Worm (Caenorhabditis elegans) whole organism, young adult: ENCODE data around the gene T11F9.22.
"Not testable (repeated sequence)": the region's sequence is repeated elsewhere in the genome, so short reads cannot be mapped to it uniquely, and the experiment has no call there.

Source experiments
- attf-3 ChIP-seq: fragments of 200-800 bp; sonication (Bioruptor generic); conservative IDR thresholded peaks from 2 replicates; pipeline ENCODE4 v1.3.6; 2022; ENCODE audit warnings: missing genetic modification reagents, missing genetic modification characterization, missing compliant biosample characterization
- cebp-1 ChIP-seq, 2 experiments: fragments of 200-800 bp in 1 of 2; sonication (Bioruptor generic) in 1 of 2; sonication (generic microtip) in 1 of 2; IDR thresholded peaks in 1 of 2; optimal IDR thresholded peaks in 1 of 2; 2 replicates each; pipeline versions ENCODE4 v1.3.6 to Lab custom; 2017 to 2022; ENCODE audit warnings: missing compliant biosample characterization in 2 of 2, missing genetic modification characterization in 2 of 2, mild to moderate bottlenecking in 1 of 2, missing genetic modification reagents in 1 of 2, moderate library complexity in 1 of 2
- chd-7 ChIP-seq: sonication (generic microtip); optimal IDR thresholded peaks from 2 replicates; lab custom pipeline; 2016; ENCODE audit warnings: mild to moderate bottlenecking, missing genetic modification characterization, moderate library complexity, missing compliant biosample characterization
- dpl-1 ChIP-seq: fragments of 150-350 bp; optimal IDR thresholded peaks from 2 replicates; lab custom pipeline; 2014; ENCODE audit warnings: missing biosample characterization, missing genetic modification reagents, missing genetic modification characterization
- efl-1 ChIP-seq: fragments of 150-350 bp; optimal IDR thresholded peaks from 2 replicates; lab custom pipeline; 2014; ENCODE audit warnings: missing biosample characterization, missing genetic modification reagents, missing genetic modification characterization
- egrh-3 ChIP-seq: fragments of 200-800 bp; sonication (Bioruptor generic); IDR thresholded peaks from 2 replicates; pipeline ENCODE4 v1.3.6; 2022; ENCODE audit warnings: missing genetic modification reagents, missing genetic modification characterization, missing compliant biosample characterization
- lir-1 ChIP-seq: fragments of 200-800 bp; sonication (Bioruptor generic); conservative IDR thresholded peaks from 2 replicates; pipeline ENCODE4 v1.3.6; 2022; ENCODE audit warnings: missing genetic modification reagents, missing genetic modification characterization, missing compliant biosample characterization
- mxl-1 ChIP-seq: sonication (generic microtip); optimal IDR thresholded peaks from 2 replicates; lab custom pipeline; 2016; ENCODE audit warnings: missing genetic modification characterization, missing compliant biosample characterization
- rec-8 ChIP-seq, 2 experiments: sonication (generic microtip); optimal IDR thresholded peaks; 2 replicates each; lab custom pipeline; 2016; ENCODE audit warnings: mild to moderate bottlenecking in 2 of 2, missing genetic modification characterization in 2 of 2, missing genetic modification reagents in 2 of 2, missing genotype in 2 of 2, missing biosample characterization in 1 of 2, missing compliant biosample characterization in 1 of 2, moderate library complexity in 1 of 2
- tbx-9 ChIP-seq: sonication (generic microtip); optimal IDR thresholded peaks from 2 replicates; lab custom pipeline; 2016; ENCODE audit warnings: borderline replicate concordance, missing genetic modification characterization, inconsistent platforms, missing compliant biosample characterization

- TF ChIP-seq tbx-9 (tag; lab: Kevin White, UChicago); efl-1 (GFP tag; lab: Kevin White, UChicago); mxl-1; cebp-1 (GFP tag; IDR thresholded peaks at IDR 0.05; lab: Robert Waterston, UW); cebp-1 (tag; optimal IDR thresholded peaks at IDR 0.05; lab: Kevin White, UChicago); dpl-1 (GFP tag; lab: Kevin White, UChicago); egrh-3; rec-8 (tag; optimal IDR thresholded peaks at IDR 0.05; lab: Kevin White, UChicago); lir-1 (GFP tag; lab: Robert Waterston, UW); attf-3 (GFP tag; lab: Robert Waterston, UW); chd-7 (tag; lab: Kevin White, UChicago): not testable (repeated sequence)
These were observed 4.1 kb downstream of the T11F9.22 start, which contains the start of gene col-157 for ce11 chrV:11483580-11484092.
